Worm (Caenorhabditis elegans): ENCODE data around the gene Y82E9BR.9.
"Not testable (repeated sequence)": the region's sequence is repeated elsewhere in the genome, so short reads cannot be mapped to it uniquely, and the experiment has no call there.

DNA sequence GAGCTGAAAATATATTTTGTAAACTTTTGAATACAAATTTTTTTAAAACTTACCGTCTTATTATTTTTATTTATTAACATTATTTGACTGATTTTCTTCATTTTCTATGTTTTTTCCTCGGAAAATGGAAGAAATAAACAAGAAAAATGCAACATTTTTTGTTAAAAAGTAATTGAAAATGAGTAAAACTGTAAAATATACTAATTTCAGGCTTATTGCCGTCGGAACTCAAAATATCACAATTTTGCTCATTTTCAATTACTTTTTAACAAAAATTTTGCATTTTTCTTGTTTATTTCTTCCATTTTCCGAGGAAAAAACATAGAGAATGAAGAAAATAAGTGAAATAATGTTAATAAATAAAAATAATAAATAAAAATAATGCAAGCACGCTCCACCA lies 15.9 kb upstream of the Y82E9BR.9 start, which contains the start of gene Y82E9BR.10:
- not testable (repeated sequence) for TF ChIP-seq nhr-237 (tag; optimal IDR thresholded peaks at IDR 0.05); F13H6.1 (tag; optimal IDR thresholded peaks at IDR 0.05); snpc-4 (tag; optimal IDR thresholded peaks at IDR 0.05); aly-2 (tag; optimal IDR thresholded peaks at IDR 0.05); mab-5 (tag; optimal IDR thresholded peaks at IDR 0.05); R02D3.7 (tag; optimal IDR thresholded peaks at IDR 0.05); ceh-16 (tag; optimal IDR thresholded peaks at IDR 0.05); zag-1 (tag; optimal IDR thresholded peaks at IDR 0.05); ama-1 (optimal IDR thresholded peaks at IDR 0.05); Y55F3AM.14 (GFP tag; optimal IDR thresholded peaks at IDR 0.05); ztf-4 (tag; optimal IDR thresholded peaks at IDR 0.05); sma-9 (GFP tag; optimal IDR thresholded peaks at IDR 0.05); sma-9 (tag; optimal IDR thresholded peaks at IDR 0.05); nhr-10 (tag; optimal IDR thresholded peaks at IDR 0.05)
